Fruit fly (Drosophila melanogaster) whole organism, embryonic: Measurements from ENCODE around the gene CG32281.

Source experiments
- Ada2b ChIP-seq: fragments of 200-800 bp; sonication (Bioruptor generic); IDR thresholded peaks from 2 replicates; pipeline ENCODE4 v1.3.6; 2022; ENCODE audit warnings: missing biosample characterization, missing genetic modification characterization
- Atf-2 ChIP-seq: fragments of 200-800 bp; sonication (Bioruptor generic); optimal IDR thresholded peaks from 2 replicates; lab custom pipeline; 2016; ENCODE audit warnings: missing biosample characterization, missing genetic modification characterization
- Atf3 ChIP-seq: fragments of 200-800 bp; sonication (Bioruptor generic); optimal IDR thresholded peaks from 3 replicates; lab custom pipeline; 2016; ENCODE audit warnings: missing biosample characterization, missing genetic modification characterization
- Bgb ChIP-seq: fragments of 200-800 bp; sonication (Bioruptor generic); IDR thresholded peaks from 2 replicates; pipeline ENCODE4 v1.3.6; 2022; ENCODE audit warnings: missing biosample characterization, missing genetic modification characterization; ENCODE audit not compliant: partially characterized antibody
- CG10267 ChIP-seq: fragments of 200-800 bp; sonication (Bioruptor generic); optimal IDR thresholded peaks from 2 replicates; lab custom pipeline; 2018; ENCODE audit warnings: missing biosample characterization, mild to moderate bottlenecking, missing genetic modification characterization, moderate library complexity
- CG10274 ChIP-seq: fragments of 200-800 bp; sonication (Bioruptor generic); optimal IDR thresholded peaks from 3 replicates; lab custom pipeline; 2017; ENCODE audit warnings: missing biosample characterization, mild to moderate bottlenecking, missing genetic modification characterization
- CG10462 ChIP-seq: fragments of 200-800 bp; sonication (Bioruptor generic); optimal IDR thresholded peaks from 2 replicates; lab custom pipeline; 2016; ENCODE audit warnings: missing biosample characterization, missing genetic modification characterization
- CG11093 ChIP-seq: fragments of 200-800 bp; sonication (Bioruptor generic); IDR thresholded peaks from 3 replicates; pipeline ENCODE4 v1.3.6; 2022; ENCODE audit warnings: missing biosample characterization, missing genetic modification characterization
- CG11456 ChIP-seq: fragments of 200-800 bp; sonication (Bioruptor generic); IDR thresholded peaks from 3 replicates; pipeline ENCODE4 v1.3.6; 2022; ENCODE audit warnings: missing biosample characterization, missing genetic modification characterization
- CG14441 ChIP-seq: fragments of 200-800 bp; sonication (Bioruptor generic); IDR thresholded peaks from 2 replicates; pipeline ENCODE4 v1.3.6; 2022; ENCODE audit warnings: missing biosample characterization, missing genetic modification characterization
- CG16815 ChIP-seq: fragments of 200-800 bp; sonication (Bioruptor generic); optimal IDR thresholded peaks from 3 replicates; lab custom pipeline; 2017; ENCODE audit warnings: missing biosample characterization, mild to moderate bottlenecking, missing genetic modification characterization
- CG30431 ChIP-seq: fragments of 200-800 bp; sonication (Bioruptor generic); optimal IDR thresholded peaks from 2 replicates; lab custom pipeline; 2017; ENCODE audit warnings: missing biosample characterization, missing genetic modification characterization
- CG3163 ChIP-seq: fragments of 200-800 bp; sonication (Bioruptor generic); optimal IDR thresholded peaks from 3 replicates; lab custom pipeline; 2016; ENCODE audit warnings: missing biosample characterization, missing genetic modification characterization
- CG4328 ChIP-seq: fragments of 200-800 bp; sonication (Bioruptor generic); optimal IDR thresholded peaks from 3 replicates; lab custom pipeline; 2017; ENCODE audit warnings: missing biosample characterization, missing genetic modification reagents, missing genetic modification characterization
- CG4854 ChIP-seq: fragments of 200-800 bp; sonication (Bioruptor generic); optimal IDR thresholded peaks from 2 replicates; lab custom pipeline; 2016; ENCODE audit warnings: missing biosample characterization, missing genetic modification characterization, inconsistent platforms
- Chrac-16 ChIP-seq: fragments of 200-800 bp; sonication (Bioruptor generic); optimal IDR thresholded peaks from 3 replicates; lab custom pipeline; 2016; ENCODE audit warnings: missing biosample characterization, missing genetic modification characterization
- CkIIα-i1 ChIP-seq: fragments of 200-800 bp; sonication (Bioruptor generic); IDR thresholded peaks from 2 replicates; pipeline ENCODE4 v1.3.6; 2022; ENCODE audit warnings: missing biosample characterization, missing genetic modification characterization
- D19B ChIP-seq: fragments of 200-800 bp; sonication (Bioruptor generic); optimal IDR thresholded peaks from 2 replicates; lab custom pipeline; 2017; ENCODE audit warnings: missing biosample characterization, mild to moderate bottlenecking, missing genetic modification characterization
- Dll ChIP-seq: fragments of 200-800 bp; sonication (Bioruptor generic); IDR thresholded peaks from 4 replicates; pipeline ENCODE4 v1.3.6; 2022; ENCODE audit warnings: missing biosample characterization, missing genetic modification characterization; ENCODE audit not compliant: partially characterized antibody
- Doc3 ChIP-seq: fragments of 200-800 bp; sonication (Bioruptor generic); IDR thresholded peaks from 3 replicates; pipeline ENCODE4 v1.3.6; 2022; ENCODE audit warnings: missing biosample characterization, missing genetic modification characterization; ENCODE audit not compliant: partially characterized antibody
- Fer2 ChIP-seq: fragments of 200-800 bp; sonication (Bioruptor generic); optimal IDR thresholded peaks from 2 replicates; lab custom pipeline; 2018; ENCODE audit warnings: missing biosample characterization, mild to moderate bottlenecking, missing genetic modification characterization, moderate library complexity
- Gsc ChIP-seq: fragments of 200-800 bp; sonication (Bioruptor generic); IDR thresholded peaks from 2 replicates; pipeline ENCODE4 v1.3.6; 2022; ENCODE audit warnings: missing biosample characterization, missing genetic modification characterization
- H15 ChIP-seq: fragments of 200-800 bp; sonication (Bioruptor generic); IDR thresholded peaks from 3 replicates; pipeline ENCODE4 v1.3.6; 2022; ENCODE audit warnings: missing biosample characterization, missing genetic modification characterization
- HmgZ ChIP-seq: fragments of 200-800 bp; sonication (Bioruptor generic); optimal IDR thresholded peaks from 2 replicates; lab custom pipeline; 2018; ENCODE audit warnings: missing biosample characterization, mild to moderate bottlenecking, missing genetic modification characterization
- Hr3 ChIP-seq: fragments of 200-800 bp; sonication (Bioruptor generic); optimal IDR thresholded peaks from 3 replicates; lab custom pipeline; 2016; ENCODE audit warnings: missing biosample characterization, missing genetic modification characterization
- Hr39 ChIP-seq: fragments of >200 bp; optimal IDR thresholded peaks from 2 replicates; lab custom pipeline; 2017
- Lhr ChIP-seq: fragments of 200-800 bp; sonication (Bioruptor generic); optimal IDR thresholded peaks from 3 replicates; lab custom pipeline; 2017; ENCODE audit warnings: mild to moderate bottlenecking, missing biosample characterization, missing genetic modification reagents, missing genetic modification characterization
- Ravus ChIP-seq: fragments of 200-800 bp; sonication (Bioruptor generic); IDR thresholded peaks from 2 replicates; pipeline ENCODE4 v1.3.6; 2022; ENCODE audit warnings: missing biosample characterization, missing genetic modification characterization
- Side ChIP-seq: fragments of 200-800 bp; sonication (Bioruptor generic); optimal IDR thresholded peaks from 2 replicates; lab custom pipeline; 2016; ENCODE audit warnings: missing biosample characterization, missing genetic modification characterization
- Spps ChIP-seq: fragments of 200-800 bp; sonication (Bioruptor generic); optimal IDR thresholded peaks from 2 replicates; lab custom pipeline; 2018; ENCODE audit warnings: missing biosample characterization, mild to moderate bottlenecking, missing genetic modification characterization
- Taf1 ChIP-seq: fragments of 200-800 bp; sonication (Bioruptor generic); IDR thresholded peaks from 2 replicates; pipeline ENCODE4 v1.3.6; 2022; ENCODE audit warnings: missing biosample characterization, missing genetic modification characterization
- Vsx1 ChIP-seq: fragments of 200-800 bp; sonication (Bioruptor generic); optimal IDR thresholded peaks from 2 replicates; lab custom pipeline; 2017; ENCODE audit warnings: missing biosample characterization, mild to moderate bottlenecking, missing genetic modification characterization, missing genetic modification reagents
- YL-1 ChIP-seq: fragments of 200-800 bp; sonication (Bioruptor generic); optimal IDR thresholded peaks from 3 replicates; lab custom pipeline; 2017; ENCODE audit warnings: missing biosample characterization, mild to moderate bottlenecking, missing genetic modification characterization
- crc ChIP-seq: fragments of 200-800 bp; sonication (Bioruptor generic); optimal IDR thresholded peaks from 2 replicates; lab custom pipeline; 2016; ENCODE audit warnings: missing biosample characterization, missing genetic modification characterization
- da ChIP-seq: fragments of 200-800 bp; sonication (Bioruptor generic); optimal IDR thresholded peaks from 2 replicates; lab custom pipeline; 2016; ENCODE audit warnings: missing biosample characterization, missing genetic modification characterization
- dm ChIP-seq: fragments of 200-800 bp; sonication (Bioruptor generic); optimal IDR thresholded peaks from 3 replicates; lab custom pipeline; 2016; ENCODE audit warnings: missing biosample characterization, missing genetic modification characterization
- en ChIP-seq: fragments of 200-800 bp; sonication (Bioruptor generic); optimal IDR thresholded peaks from 2 replicates; lab custom pipeline; 2016; ENCODE audit warnings: missing biosample characterization, missing genetic modification characterization
- fu2 ChIP-seq: fragments of 200-800 bp; sonication (Bioruptor generic); optimal IDR thresholded peaks from 2 replicates; lab custom pipeline; 2016; ENCODE audit warnings: missing biosample characterization, missing genetic modification characterization
- h ChIP-seq: fragments of >200 bp; optimal IDR thresholded peaks from 2 replicates; lab custom pipeline; 2017
- kah ChIP-seq: fragments of 200-800 bp; sonication (Bioruptor generic); optimal IDR thresholded peaks from 2 replicates; lab custom pipeline; 2018; ENCODE audit warnings: missing biosample characterization, mild to moderate bottlenecking, missing genetic modification characterization
- lilli ChIP-seq: fragments of 200-800 bp; sonication (Bioruptor generic); optimal IDR thresholded peaks from 3 replicates; lab custom pipeline; 2016; ENCODE audit warnings: missing biosample characterization, missing genetic modification characterization
- lmd ChIP-seq: fragments of 200-800 bp; sonication (Bioruptor generic); IDR thresholded peaks from 2 replicates; pipeline ENCODE4 v1.3.6; 2022; ENCODE audit warnings: missing biosample characterization, missing genetic modification characterization
- maf-S ChIP-seq: fragments of 200-800 bp; sonication (Bioruptor generic); optimal IDR thresholded peaks from 2 replicates; lab custom pipeline; 2016; ENCODE audit warnings: missing biosample characterization, missing genetic modification characterization
- oc ChIP-seq: fragments of 200-800 bp; sonication (Bioruptor generic); optimal IDR thresholded peaks from 2 replicates; lab custom pipeline; 2018; ENCODE audit warnings: missing biosample characterization, mild to moderate bottlenecking, missing genetic modification characterization, moderate library complexity
- pho ChIP-seq: fragments of 200-800 bp; sonication (Bioruptor generic); optimal IDR thresholded peaks from 2 replicates; lab custom pipeline; 2016; ENCODE audit warnings: missing biosample characterization, missing genetic modification characterization
- rib ChIP-seq: fragments of 200-800 bp; sonication (Bioruptor generic); IDR thresholded peaks from 2 replicates; pipeline ENCODE4 v1.3.6; 2022; ENCODE audit warnings: missing biosample characterization, missing genetic modification characterization
- stc ChIP-seq: fragments of 200-800 bp; sonication (Bioruptor generic); IDR thresholded peaks from 2 replicates; pipeline ENCODE4 v1.3.6; 2022; ENCODE audit warnings: missing biosample characterization, missing genetic modification characterization
- trh ChIP-seq: fragments of 200-800 bp; sonication (Bioruptor generic); optimal IDR thresholded peaks from 2 replicates; lab custom pipeline; 2016; ENCODE audit warnings: missing biosample characterization, missing genetic modification characterization
- vvl ChIP-seq: fragments of 200-800 bp; sonication (Bioruptor generic); IDR thresholded peaks from 2 replicates; pipeline ENCODE4 v1.3.6; 2022; ENCODE audit warnings: missing biosample characterization, missing genetic modification characterization
- zen2 ChIP-seq: fragments of 200-800 bp; sonication (Bioruptor generic); IDR thresholded peaks from 3 replicates; pipeline ENCODE4 v1.3.6; 2022; ENCODE audit warnings: missing biosample characterization, missing genetic modification characterization; ENCODE audit not compliant: partially characterized antibody
- zfh1 ChIP-seq: fragments of 200-800 bp; sonication (Bioruptor generic); IDR thresholded peaks from 3 replicates; pipeline ENCODE4 v1.3.6; 2022; ENCODE audit warnings: missing biosample characterization, missing genetic modification characterization
- zfh2 ChIP-seq: fragments of 200-800 bp; sonication (Bioruptor generic); optimal IDR thresholded peaks from 2 replicates; lab custom pipeline; 2016; ENCODE audit warnings: missing biosample characterization, missing genetic modification characterization

CG32281 gene

DNA sequence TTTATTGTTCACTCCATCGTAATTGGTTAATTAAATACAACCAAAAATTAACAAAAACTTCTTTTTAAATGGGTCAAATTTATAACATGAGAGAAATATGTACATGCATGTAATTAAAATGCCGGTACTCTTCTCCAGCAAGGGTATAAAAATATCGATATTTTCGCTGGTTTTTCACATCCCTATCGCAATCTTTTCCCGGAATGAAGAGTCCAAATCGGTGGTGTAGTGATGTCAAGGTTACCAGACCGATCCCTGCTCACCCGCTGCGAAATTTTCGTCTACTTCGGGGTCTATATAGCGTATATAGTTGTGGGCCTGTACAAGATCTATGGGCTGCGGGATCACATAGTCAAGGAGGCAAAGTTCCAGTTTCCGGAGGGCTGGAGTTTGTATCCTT lies 7.2 kb upstream of the CG32281 start, which contains the start of gene rasp (continued):
- TF ChIP-seq Ada2b: no peak
- TF ChIP-seq kah (GFP tag; lab: Kevin White, UChicago): no peak
- no peak for TF ChIP-seq lmd
- TF ChIP-seq Fer2 (tag; lab: Kevin White, UChicago): no peak
- TF ChIP-seq oc (tag; lab: Kevin White, UChicago): no peak
- TF ChIP-seq Dll (GFP tag; lab: Robert Waterston, UW): peak; percentile 65; the same call in 3 of the 4 replicates
- TF ChIP-seq CG4854 (GFP tag; lab: Kevin White, UChicago): no peak
- TF ChIP-seq CG16815 (GFP tag; lab: Kevin White, UChicago): no peak
- no peak for TF ChIP-seq CG4328 (GFP tag; lab: Kevin White, UChicago)
- TF ChIP-seq CG11456 (GFP tag; lab: Robert Waterston, UW): no peak
- TF ChIP-seq stc (GFP tag; lab: Robert Waterston, UW): no peak
- TF ChIP-seq CG10267 (tag; lab: Kevin White, UChicago): no peak
- no peak for TF ChIP-seq Vsx1 (GFP tag; lab: Kevin White, UChicago)
- peak; percentile 34 for TF ChIP-seq YL-1 (GFP tag; lab: Kevin White, UChicago)

dm6 chr3L:3162584-3162983 lies 6.6 kb upstream of the CG32281 start:
- TF ChIP-seq trh: no peak
- TF ChIP-seq CG11093 (GFP tag; lab: Robert Waterston, UW): no peak
- TF ChIP-seq maf-S: no peak
- no peak for TF ChIP-seq D19B (GFP tag; lab: Kevin White, UChicago)
- no peak for TF ChIP-seq CG10274 (GFP tag; lab: Kevin White, UChicago)
- TF ChIP-seq crc: no peak
- TF ChIP-seq Atf-2: no peak
- TF ChIP-seq Lhr: no peak

- TF ChIP-seq Hr39 (lab: Kevin White, UChicago) (no peak), rib (no peak), lilli (GFP tag; lab: Kevin White, UChicago) (peak; percentile 48), zfh1 (GFP tag; lab: Robert Waterston, UW) (0 out of 3 replicates have a peak, but pooled peaks have one; percentile 51), Doc3 (GFP tag; lab: Robert Waterston, UW) (peak; percentile 74), fu2 (GFP tag; lab: Kevin White, UChicago) (no peak), Taf1 (GFP tag; lab: Robert Waterston, UW) (no peak), dm (GFP tag; lab: Kevin White, UChicago) (peak; percentile 26), CG3163 (GFP tag; lab: Kevin White, UChicago) (no peak), CG14441 (GFP tag; lab: Robert Waterston, UW) (peak; percentile 46; the same call in 1 of the 2 replicates), Side (no peak), da (GFP tag; lab: Kevin White, UChicago) (no peak), CG10462 (no peak), Hr3 (GFP tag; lab: Kevin White, UChicago) (no peak), Atf3 (GFP tag; lab: Kevin White, UChicago) (no peak), Gsc (GFP tag; lab: Robert Waterston, UW) (no peak), pho (GFP tag; lab: Kevin White, UChicago) (no peak), CG30431 (no peak), vvl (GFP tag; lab: Robert Waterston, UW) (peak; percentile 50), zen2 (GFP tag; lab: Robert Waterston, UW) (peak; percentile 92), CkIIα-i1 (GFP tag; lab: Robert Waterston, UW) (no peak), HmgZ (peak; percentile 59), H15 (GFP tag; lab: Robert Waterston, UW) (no peak), en (no peak), zfh2 (GFP tag; lab: Kevin White, UChicago) (peak; percentile 31), Bgb (GFP tag; lab: Robert Waterston, UW) (peak; percentile 95), h (no peak), Spps (no peak), Chrac-16 (GFP tag; lab: Kevin White, UChicago) (no peak), Ravus (GFP tag; lab: Robert Waterston, UW) (no peak)
Observed at dm6 chr3L:3164951-3165350, 4.2 kb upstream of the CG32281 start, which contains the start of gene CG32280. CG32280 (plus strand) TSS chr3L:3165181.
